Fruit fly (Drosophila melanogaster): Measurements from ENCODE around the gene sl.

sl gene

dm6 chrX:16332615-16333288 is 17.4 kb upstream of the sl start (continued):
- TF ChIP-seq kah (GFP tag; optimal IDR thresholded peaks at IDR 0.05) (peak; percentile 93), Neu2 (GFP tag; optimal IDR thresholded peaks at IDR 0.05; ENCODE audit: borderline replicate concordance) (peak; percentile 90), CG6654 (GFP tag; optimal IDR thresholded peaks at IDR 0.05) (peak; percentile 86), CG31365 (tag; optimal IDR thresholded peaks at IDR 0.05) (peak; percentile 84), Pdp1 (GFP tag; optimal IDR thresholded peaks at IDR 0.05) (peak; percentile 88 to 96), p53 (GFP tag; optimal IDR thresholded peaks at IDR 0.05) (peak; percentile 81), dan (GFP tag; IDR thresholded peaks at IDR 0.05) (no peak), da (GFP tag; optimal IDR thresholded peaks at IDR 0.05) (peak; percentile 91), Lpt (GFP tag; optimal IDR thresholded peaks at IDR 0.05) (no peak), CG6175 (GFP tag; IDR thresholded peaks at IDR 0.05) (peak; percentile 78; the same call in 2 of the 3 replicates), emc (GFP tag; optimal IDR thresholded peaks at IDR 0.05) (peak; percentile 90), fd96Cb (tag; optimal IDR thresholded peaks at IDR 0.05) (peak; percentile 96), Xbp1 (GFP tag; optimal IDR thresholded peaks at IDR 0.05) (peak; percentile 93), z (GFP tag; IDR thresholded peaks at IDR 0.05) (no peak), CG12071 (GFP tag; optimal IDR thresholded peaks at IDR 0.05) (peak; percentile 92), gsb-n (tag; optimal IDR thresholded peaks at IDR 0.05) (peak; percentile 94), Dip2 (GFP tag; IDR thresholded peaks at IDR 0.05) (no peak; the same call in 1 of the 2 replicates), CG2678 (tag; optimal IDR thresholded peaks at IDR 0.05) (peak; percentile 99), en (GFP tag; optimal IDR thresholded peaks at IDR 0.05) (peak; percentile 91), Atf3 (GFP tag; optimal IDR thresholded peaks at IDR 0.05) (peak; percentile 90), Sox100B (GFP tag; optimal IDR thresholded peaks at IDR 0.05) (peak; percentile 98), CG4424 (GFP tag; optimal IDR thresholded peaks at IDR 0.05) (peak; percentile 93), wdn (GFP tag; IDR thresholded peaks at IDR 0.05) (peak; percentile 88), CG7556 (GFP tag; optimal IDR thresholded peaks at IDR 0.05) (peak; percentile 99), CkIIα-i1 (GFP tag; IDR thresholded peaks at IDR 0.05) (no peak), CG4360 (GFP tag; IDR thresholded peaks at IDR 0.05) (peak; percentile 64; the same call in 1 of the 2 replicates), dysf (GFP tag; IDR thresholded peaks at IDR 0.05) (peak; percentile 96), HHEX (GFP tag; optimal IDR thresholded peaks at IDR 0.05) (peak; percentile 96), Antp (GFP tag; optimal IDR thresholded peaks at IDR 0.05) (peak; percentile 94), luna (GFP tag; optimal IDR thresholded peaks at IDR 0.05) (peak; percentile 87), CG11085 (GFP tag; IDR thresholded peaks at IDR 0.05) (peak; percentile 86), TFAM (GFP tag; optimal IDR thresholded peaks at IDR 0.05) (peak; percentile 75), pros (GFP tag; optimal IDR thresholded peaks at IDR 0.05) (peak; percentile 85), disco-r (GFP tag; optimal IDR thresholded peaks at IDR 0.05) (peak; percentile 93), CG10654 (GFP tag; optimal IDR thresholded peaks at IDR 0.05) (peak; percentile 94), CG31224 (GFP tag; IDR thresholded peaks at IDR 0.05) (peak; percentile 88), CG10431 (GFP tag; optimal IDR thresholded peaks at IDR 0.05) (peak; percentile 94), gce (GFP tag; IDR thresholded peaks at IDR 0.05) (peak; percentile 73; the same call in 1 of the 3 replicates), nom (GFP tag; optimal IDR thresholded peaks at IDR 0.05) (peak; percentile 91), trh (GFP tag; optimal IDR thresholded peaks at IDR 0.05) (peak; percentile 76), CG7963 (GFP tag; IDR thresholded peaks at IDR 0.05; ENCODE audit: partially characterized antibody) (no peak), ara (GFP tag; IDR thresholded peaks at IDR 0.05) (peak; percentile 92), CG8281 (tag; optimal IDR thresholded peaks at IDR 0.05) (peak; percentile 91), Sox102F (GFP tag; optimal IDR thresholded peaks at IDR 0.05) (peak; percentile 95), Bteb2 (GFP tag; optimal IDR thresholded peaks at IDR 0.05) (peak; percentile 90), CG1529 (GFP tag; optimal IDR thresholded peaks at IDR 0.05) (peak; percentile 95), CG14014 (GFP tag; IDR thresholded peaks at IDR 0.05) (peak; percentile 89), bbx (GFP tag; IDR thresholded peaks at IDR 0.05; ENCODE audit: partially characterized antibody) (no peak), CG17829 (tag; optimal IDR thresholded peaks at IDR 0.05) (peak; percentile 96), h (optimal IDR thresholded peaks at IDR 0.05) (no peak)

Data from whole organism, embryonic.